Fruit fly (Drosophila melanogaster): ENCODE data around the gene CG15020.

CG15020 gene

dm6 chr3L:4378895-4379294, 42.6 kb upstream of the CG15020 start:
- TF ChIP-seq Dek (tag; optimal IDR thresholded peaks at IDR 0.05) (peak; percentile 11), dpn (GFP tag; optimal IDR thresholded peaks at IDR 0.05) (peak; percentile 10 to 46), CG10654 (GFP tag; optimal IDR thresholded peaks at IDR 0.05) (peak; percentile 11), CG14667 (GFP tag; IDR thresholded peaks at IDR 0.05) (peak; percentile 34; the same call in 1 of the 2 replicates), Bteb2 (GFP tag; optimal IDR thresholded peaks at IDR 0.05) (peak; percentile 58), Ada2b (GFP tag; IDR thresholded peaks at IDR 0.05) (peak; percentile 64), Pdp1 (GFP tag; optimal IDR thresholded peaks at IDR 0.05) (peak in 1 of 2 experiments; percentile 21), Mrtf (GFP tag; IDR thresholded peaks at IDR 0.05) (peak; percentile 55; the same call in 1 of the 3 replicates), D (optimal IDR thresholded peaks at IDR 0.05) (no peak), D (GFP tag; optimal IDR thresholded peaks at IDR 0.05) (peak; percentile 29), dimm (GFP tag; IDR thresholded peaks at IDR 0.05) (no peak), ind (GFP tag; optimal IDR thresholded peaks at IDR 0.05) (peak; percentile 24), CG12104 (GFP tag; optimal IDR thresholded peaks at IDR 0.05) (peak; percentile 29), CG32767 (GFP tag; IDR thresholded peaks at IDR 0.05) (0 out of 2 replicates have a peak, but pooled peaks have one; percentile 21), corto (GFP tag; optimal IDR thresholded peaks at IDR 0.05) (no peak), CG10979 (tag; optimal IDR thresholded peaks at IDR 0.05) (peak; percentile 55), CG8281 (tag; optimal IDR thresholded peaks at IDR 0.05) (peak; percentile 4), CG7372 (GFP tag; IDR thresholded peaks at IDR 0.05) (peak; percentile 16; the same call in 1 of the 2 replicates), CG10209 (GFP tag; optimal IDR thresholded peaks at IDR 0.05) (peak; percentile 64), MBD-R2 (GFP tag; IDR thresholded peaks at IDR 0.05) (peak; percentile 33; the same call in 1 of the 2 replicates), tx (GFP tag; optimal IDR thresholded peaks at IDR 0.05) (peak; percentile 11), Lhr (GFP tag; optimal IDR thresholded peaks at IDR 0.05) (no peak), CG13775 (GFP tag; optimal IDR thresholded peaks at IDR 0.05) (peak; percentile 48), slbo (GFP tag; IDR thresholded peaks at IDR 0.05) (peak; percentile 59), CG11456 (GFP tag; IDR thresholded peaks at IDR 0.05) (0 out of 3 replicates have a peak, but pooled peaks have one; percentile 62), CG12942 (GFP tag; optimal IDR thresholded peaks at IDR 0.05) (peak; percentile 9), dan (GFP tag; IDR thresholded peaks at IDR 0.05) (no peak), sens-2 (GFP tag; IDR thresholded peaks at IDR 0.05) (0 out of 2 replicates have a peak, but pooled peaks have one; percentile 27), Hr3 (GFP tag; optimal IDR thresholded peaks at IDR 0.05) (peak; percentile 37), Antp (GFP tag; optimal IDR thresholded peaks at IDR 0.05) (no peak), vvl (GFP tag; IDR thresholded peaks at IDR 0.05) (peak; percentile 79), CG10321 (GFP tag; IDR thresholded peaks at IDR 0.05) (no peak), prd (optimal IDR thresholded peaks at IDR 0.05) (no peak), prd (GFP tag; IDR thresholded peaks at IDR 0.05) (peak; percentile 62), Blimp-1 (GFP tag; optimal IDR thresholded peaks at IDR 0.05) (peak; percentile 43), ci (GFP tag; IDR thresholded peaks at IDR 0.05) (peak; percentile 36; the same call in 1 of the 3 replicates), Trl (optimal IDR thresholded peaks at IDR 0.05) (peak in 1 of 2 experiments; percentile 8), Trl (GFP tag; optimal IDR thresholded peaks at IDR 0.05) (no peak), CG7357 (GFP tag; IDR thresholded peaks at IDR 0.05) (peak; percentile 60; the same call in 1 of the 3 replicates), Tbp (GFP tag; optimal IDR thresholded peaks at IDR 0.05) (no peak), CkIIα-i1 (GFP tag; IDR thresholded peaks at IDR 0.05) (no peak), Dfd (GFP tag; optimal IDR thresholded peaks at IDR 0.05) (no peak), schlank (tag; optimal IDR thresholded peaks at IDR 0.05) (no peak), CG6813 (GFP tag; optimal IDR thresholded peaks at IDR 0.05) (peak; percentile 27), HLH3B (GFP tag; IDR thresholded peaks at IDR 0.05) (peak; percentile 45; the same call in 1 of the 2 replicates), CG7556 (GFP tag; optimal IDR thresholded peaks at IDR 0.05) (peak; percentile 53), Ptx1 (GFP tag; IDR thresholded peaks at IDR 0.05) (peak; percentile 68), CG6683 (GFP tag; optimal IDR thresholded peaks at IDR 0.05) (peak; percentile 30), Hr51 (GFP tag; optimal IDR thresholded peaks at IDR 0.05) (peak; percentile 27 to 70), wor (GFP tag; IDR thresholded peaks at IDR 0.05) (no peak; the same call in 1 of the 2 replicates), CG6689 (GFP tag; IDR thresholded peaks at IDR 0.05) (peak; percentile 53), CG3407 (GFP tag; optimal IDR thresholded peaks at IDR 0.05) (no peak)

All from whole organism, embryonic.